Fruit fly (Drosophila melanogaster) whole organism, embryonic: Measurements from ENCODE around the gene CG32428.

Experiments used
- CG10209 ChIP-seq: fragments of 200-800 bp; sonication (Bioruptor generic); optimal IDR thresholded peaks from 3 replicates; lab custom pipeline; 2017; ENCODE audit warnings: missing biosample characterization, mild to moderate bottlenecking, missing genetic modification characterization, missing genetic modification reagents
- CG10959 ChIP-seq: fragments of 200-800 bp; sonication (Bioruptor generic); IDR thresholded peaks from 2 replicates; pipeline ENCODE4 v1.3.6; 2022; ENCODE audit warnings: missing biosample characterization, missing genetic modification characterization
- CG11085 ChIP-seq: fragments of 200-800 bp; sonication (Bioruptor generic); IDR thresholded peaks from 2 replicates; pipeline ENCODE4 v1.3.6; 2022; ENCODE audit warnings: missing biosample characterization, missing genetic modification characterization
- CG11560 ChIP-seq: fragments of 200-800 bp; sonication (Bioruptor generic); IDR thresholded peaks from 3 replicates; pipeline ENCODE4 v1.3.6; 2022; ENCODE audit warnings: missing biosample characterization, missing genetic modification characterization
- CG1529 ChIP-seq: fragments of 200-800 bp; sonication (Bioruptor generic); optimal IDR thresholded peaks from 3 replicates; lab custom pipeline; 2018; ENCODE audit warnings: missing biosample characterization, missing genetic modification characterization
- CG15696 ChIP-seq: fragments of 200-800 bp; sonication (Bioruptor generic); optimal IDR thresholded peaks from 2 replicates; lab custom pipeline; 2019; ENCODE audit warnings: missing biosample characterization, mild to moderate bottlenecking, missing genetic modification characterization, moderate library complexity
- CG17361 ChIP-seq: fragments of 200-800 bp; sonication (Bioruptor generic); IDR thresholded peaks from 3 replicates; pipeline ENCODE4 v1.3.6; 2022; ENCODE audit warnings: missing biosample characterization, missing genetic modification characterization
- CG32767 ChIP-seq: fragments of 200-800 bp; sonication (Bioruptor generic); IDR thresholded peaks from 2 replicates; pipeline ENCODE4 v1.3.6; 2022; ENCODE audit warnings: missing biosample characterization, missing genetic modification characterization
- CG4730 ChIP-seq: fragments of 200-800 bp; sonication (Bioruptor generic); IDR thresholded peaks from 2 replicates; pipeline ENCODE4 v1.3.6; 2022; ENCODE audit warnings: missing biosample characterization, missing genetic modification characterization
- CG6654 ChIP-seq: fragments of 200-800 bp; sonication (Bioruptor generic); optimal IDR thresholded peaks from 2 replicates; lab custom pipeline; 2017; ENCODE audit warnings: missing biosample characterization, mild to moderate bottlenecking, missing genetic modification characterization
- CG6683 ChIP-seq: fragments of 200-800 bp; sonication (Bioruptor generic); optimal IDR thresholded peaks from 2 replicates; lab custom pipeline; 2017; ENCODE audit warnings: missing biosample characterization, mild to moderate bottlenecking, missing genetic modification characterization, missing genetic modification reagents
- CG6854 ChIP-seq: fragments of 200-800 bp; sonication (Bioruptor generic); optimal IDR thresholded peaks from 3 replicates; lab custom pipeline; 2017; ENCODE audit warnings: missing biosample characterization, mild to moderate bottlenecking, missing genetic modification characterization
- CG8359 ChIP-seq: fragments of 200-800 bp; sonication (Bioruptor generic); optimal IDR thresholded peaks from 2 replicates; lab custom pipeline; 2017; ENCODE audit warnings: missing biosample characterization, mild to moderate bottlenecking, missing genetic modification characterization, borderline replicate concordance
- CG9727 ChIP-seq: fragments of 200-800 bp; sonication (Bioruptor generic); optimal IDR thresholded peaks from 3 replicates; lab custom pipeline; 2017; ENCODE audit warnings: missing biosample characterization, mild to moderate bottlenecking, missing genetic modification characterization
- CTCF ChIP-seq: fragments of 200-800 bp; sonication (Bioruptor generic); optimal IDR thresholded peaks from 2 replicates; lab custom pipeline; 2017; ENCODE audit warnings: missing biosample characterization, mild to moderate bottlenecking, missing genetic modification characterization, moderate library complexity
- CkIIα-i1 ChIP-seq: fragments of 200-800 bp; sonication (Bioruptor generic); IDR thresholded peaks from 2 replicates; pipeline ENCODE4 v1.3.6; 2022; ENCODE audit warnings: missing biosample characterization, missing genetic modification characterization
- CrebB ChIP-seq: fragments of 200-800 bp; sonication (Bioruptor generic); optimal IDR thresholded peaks from 3 replicates; lab custom pipeline; 2018; ENCODE audit warnings: missing biosample characterization, mild to moderate bottlenecking, missing genetic modification characterization
- Fer1 ChIP-seq: fragments of 200-800 bp; sonication (Bioruptor generic); optimal IDR thresholded peaks from 2 replicates; lab custom pipeline; 2017; ENCODE audit warnings: missing biosample characterization, mild to moderate bottlenecking, missing genetic modification characterization
- Hand ChIP-seq: fragments of 200-800 bp; sonication (Bioruptor generic); optimal IDR thresholded peaks from 2 replicates; lab custom pipeline; 2017; ENCODE audit warnings: mild to moderate bottlenecking, missing biosample characterization, missing genetic modification reagents, missing genetic modification characterization
- Hmx ChIP-seq: fragments of 200-800 bp; sonication (Bioruptor generic); optimal IDR thresholded peaks from 2 replicates; lab custom pipeline; 2016; ENCODE audit warnings: missing biosample characterization, missing genetic modification characterization
- Max ChIP-seq: fragments of 200-800 bp; sonication (Bioruptor generic); optimal IDR thresholded peaks from 2 replicates; lab custom pipeline; 2016; ENCODE audit warnings: missing biosample characterization, mild to moderate bottlenecking, missing genetic modification characterization
- Mrtf ChIP-seq: fragments of 200-800 bp; sonication (Bioruptor generic); IDR thresholded peaks from 3 replicates; pipeline ENCODE4 v1.3.6; 2022; ENCODE audit warnings: missing biosample characterization, missing genetic modification characterization
- Six4 ChIP-seq: fragments of 200-800 bp; sonication (Bioruptor generic); optimal IDR thresholded peaks from 2 replicates; lab custom pipeline; 2016; ENCODE audit warnings: missing biosample characterization, missing genetic modification characterization
- Spps ChIP-seq: fragments of 200-800 bp; sonication (Bioruptor generic); optimal IDR thresholded peaks from 2 replicates; lab custom pipeline; 2018; ENCODE audit warnings: missing biosample characterization, mild to moderate bottlenecking, missing genetic modification characterization
- Stat92E ChIP-seq, 3 experiments: fragments of >200 bp in 2 of 3; fragments of 200-800 bp in 1 of 3; sonication (Bioruptor generic) in 1 of 3; optimal IDR thresholded peaks; 2 replicates each; lab custom pipeline; 2017 to 2019; ENCODE audit warnings: missing biosample characterization in 3 of 3, missing genetic modification characterization in 3 of 3, mild to moderate bottlenecking in 1 of 3, moderate library complexity in 1 of 3
- Taf1 ChIP-seq: fragments of 200-800 bp; sonication (Bioruptor generic); IDR thresholded peaks from 2 replicates; pipeline ENCODE4 v1.3.6; 2022; ENCODE audit warnings: missing biosample characterization, missing genetic modification characterization
- bsh ChIP-seq, 2 experiments: fragments of 200-800 bp; sonication (Bioruptor generic); optimal IDR thresholded peaks; 2 replicates each; lab custom pipeline; 2017 to 2018; ENCODE audit warnings: mild to moderate bottlenecking in 2 of 2, missing biosample characterization in 2 of 2, missing genetic modification characterization in 2 of 2, moderate library complexity in 1 of 2
- corto ChIP-seq: fragments of 200-800 bp; sonication (Bioruptor generic); optimal IDR thresholded peaks from 2 replicates; lab custom pipeline; 2016; ENCODE audit warnings: missing biosample characterization, mild to moderate bottlenecking, missing genetic modification characterization, moderate library complexity
- fd102C ChIP-seq: fragments of 200-800 bp; sonication (Bioruptor generic); optimal IDR thresholded peaks from 2 replicates; lab custom pipeline; 2018; ENCODE audit warnings: missing biosample characterization, mild to moderate bottlenecking, missing genetic modification characterization, moderate library complexity
- fd96Cb ChIP-seq: fragments of 200-800 bp; sonication (Bioruptor generic); optimal IDR thresholded peaks from 2 replicates; lab custom pipeline; 2018; ENCODE audit warnings: missing biosample characterization, mild to moderate bottlenecking, missing genetic modification characterization, moderate library complexity
- ftz-f1 ChIP-seq: fragments of 200-800 bp; sonication (Bioruptor generic); optimal IDR thresholded peaks from 2 replicates; lab custom pipeline; 2016; ENCODE audit warnings: missing biosample characterization, missing genetic modification characterization
- grau ChIP-seq: fragments of 200-800 bp; optimal IDR thresholded peaks from 3 replicates; lab custom pipeline; 2019; ENCODE audit warnings: missing biosample characterization, mild to moderate bottlenecking, missing genetic modification characterization, moderate library complexity
- her ChIP-seq: fragments of 200-800 bp; sonication (Bioruptor generic); optimal IDR thresholded peaks from 2 replicates; lab custom pipeline; 2016; ENCODE audit warnings: missing biosample characterization, missing genetic modification characterization
- kay ChIP-seq: fragments of 200-800 bp; sonication (Bioruptor generic); optimal IDR thresholded peaks from 2 replicates; lab custom pipeline; 2016; ENCODE audit warnings: missing biosample characterization, missing genetic modification characterization
- ken ChIP-seq: fragments of 200-800 bp; sonication (Bioruptor generic); IDR thresholded peaks from 3 replicates; pipeline ENCODE4 v1.3.6; 2022; ENCODE audit warnings: missing biosample characterization, missing genetic modification characterization
- luna ChIP-seq: fragments of 200-800 bp; sonication (Bioruptor generic); optimal IDR thresholded peaks from 2 replicates; lab custom pipeline; 2016; ENCODE audit warnings: missing biosample characterization, missing genetic modification characterization
- mirr ChIP-seq: fragments of 200-800 bp; sonication (Bioruptor generic); optimal IDR thresholded peaks from 3 replicates; lab custom pipeline; 2018; ENCODE audit warnings: missing biosample characterization, mild to moderate bottlenecking, missing genetic modification characterization
- rib ChIP-seq: fragments of 200-800 bp; sonication (Bioruptor generic); IDR thresholded peaks from 2 replicates; pipeline ENCODE4 v1.3.6; 2022; ENCODE audit warnings: missing biosample characterization, missing genetic modification characterization
- ro ChIP-seq: fragments of 200-800 bp; sonication (Bioruptor generic); IDR thresholded peaks from 2 replicates; pipeline ENCODE4 v1.3.6; 2022; ENCODE audit warnings: missing biosample characterization, missing genetic modification characterization
- row ChIP-seq: fragments of 200-800 bp; sonication (Bioruptor generic); IDR thresholded peaks from 3 replicates; pipeline ENCODE4 v1.3.6; 2022; ENCODE audit warnings: missing biosample characterization, missing genetic modification characterization
- run ChIP-seq: fragments of 200-800 bp; sonication (Bioruptor generic); optimal IDR thresholded peaks from 3 replicates; lab custom pipeline; 2018; ENCODE audit warnings: missing biosample characterization, mild to moderate bottlenecking, missing genetic modification characterization
- schlank ChIP-seq: fragments of 200-800 bp; sonication (Bioruptor generic); optimal IDR thresholded peaks from 2 replicates; lab custom pipeline; 2018; ENCODE audit warnings: missing biosample characterization, mild to moderate bottlenecking, missing genetic modification characterization
- sr ChIP-seq: fragments of 200-800 bp; sonication (Bioruptor generic); IDR thresholded peaks from 3 replicates; pipeline ENCODE4 v1.3.6; 2022; ENCODE audit warnings: missing biosample characterization, missing genetic modification characterization
- sug ChIP-seq: fragments of 200-800 bp; optimal IDR thresholded peaks from 2 replicates; lab custom pipeline; 2019; ENCODE audit warnings: missing biosample characterization, mild to moderate bottlenecking, missing genetic modification characterization, moderate library complexity
- tio ChIP-seq: fragments of 200-800 bp; sonication (Bioruptor generic); optimal IDR thresholded peaks from 2 replicates; lab custom pipeline; 2017; ENCODE audit warnings: missing biosample characterization, missing genetic modification characterization, inconsistent platforms
- trem ChIP-seq: fragments of 200-800 bp; optimal IDR thresholded peaks from 3 replicates; lab custom pipeline; 2019; ENCODE audit warnings: missing biosample characterization, mild to moderate bottlenecking, missing genetic modification characterization, moderate library complexity
- unc-4 ChIP-seq: fragments of 200-800 bp; sonication (Bioruptor generic); IDR thresholded peaks from 2 replicates; pipeline ENCODE4 v1.3.6; 2022; ENCODE audit warnings: missing biosample characterization, missing genetic modification characterization; ENCODE audit not compliant: partially characterized antibody
- vfl ChIP-seq: fragments of 200-800 bp; sonication (Bioruptor generic); optimal IDR thresholded peaks from 2 replicates; lab custom pipeline; 2016; ENCODE audit warnings: missing biosample characterization, missing genetic modification characterization
- z ChIP-seq: fragments of 200-800 bp; sonication (Bioruptor generic); IDR thresholded peaks from 3 replicates; pipeline ENCODE4 v1.3.6; 2022; ENCODE audit warnings: missing biosample characterization, missing genetic modification characterization
- zf30C ChIP-seq: fragments of 200-800 bp; sonication (Bioruptor generic); optimal IDR thresholded peaks from 3 replicates; lab custom pipeline; 2018; ENCODE audit warnings: missing biosample characterization, mild to moderate bottlenecking, missing genetic modification characterization

Gene CG32428

dm6 chr3L:20516519-20517178, 43.1 kb upstream of the CG32428 start (continued):
- TF ChIP-seq Stat92E (GFP tag; optimal IDR thresholded peaks at IDR 0.05; lab: Kevin White, UChicago) (peak in 1 of 3 experiments; percentile 32), schlank (no peak), CkIIα-i1 (GFP tag; lab: Robert Waterston, UW) (no peak), CG8359 (GFP tag; lab: Kevin White, UChicago) (peak; percentile 38), tio (GFP tag; lab: Kevin White, UChicago) (peak; percentile 4), Spps (tag; lab: Kevin White, UChicago) (peak; percentile 17), grau (tag; lab: Kevin White, UChicago) (peak; percentile 97), CG10959 (GFP tag; lab: Robert Waterston, UW) (peak; percentile 10; the same call in 1 of the 2 replicates), CG15696 (peak; percentile 61), corto (GFP tag; lab: Kevin White, UChicago) (no peak), sug (peak; percentile 47), luna (no peak), fd102C (GFP tag; lab: Kevin White, UChicago) (no peak), Taf1 (0 out of 2 replicates have a peak, but pooled peaks have one; percentile 8), CG1529 (GFP tag; lab: Kevin White, UChicago) (no peak), Six4 (peak; percentile 42), ken (GFP tag; lab: Robert Waterston, UW) (0 out of 3 replicates have a peak, but pooled peaks have one; percentile 12), mirr (GFP tag; lab: Kevin White, UChicago) (peak; percentile 81), fd96Cb (tag; lab: Kevin White, UChicago) (peak; percentile 59), vfl (GFP tag; lab: Kevin White, UChicago) (no peak), ro (no peak), Max (GFP tag; lab: Kevin White, UChicago) (no peak), CG6654 (peak; percentile 99), z (GFP tag; lab: Robert Waterston, UW) (0 out of 3 replicates have a peak, but pooled peaks have one; percentile 11), CG4730 (GFP tag; lab: Robert Waterston, UW) (peak; percentile 51), CrebB (tag; lab: Kevin White, UChicago) (peak; percentile 36), CG6683 (GFP tag; lab: Kevin White, UChicago) (no peak), bsh (GFP tag; optimal IDR thresholded peaks at IDR 0.05; lab: Kevin White, UChicago) (peak in 1 of 2 experiments; percentile 69), kay (GFP tag; lab: Kevin White, UChicago) (no peak), zf30C (peak; percentile 45), sr (GFP tag; lab: Robert Waterston, UW) (no peak), unc-4 (GFP tag; lab: Robert Waterston, UW) (no peak), CG9727 (GFP tag; lab: Kevin White, UChicago) (no peak), CG11560 (tag; lab: Robert Waterston, UW) (no peak), ftz-f1 (no peak), rib (no peak), Mrtf (peak; percentile 7; the same call in 1 of the 3 replicates), row (GFP tag; lab: Robert Waterston, UW) (peak; percentile 83), run (tag; lab: Kevin White, UChicago) (peak; percentile 30), Fer1 (GFP tag; lab: Kevin White, UChicago) (peak; percentile 1), CG11085 (no peak), CTCF (GFP tag; lab: Kevin White, UChicago) (no peak), her (peak; percentile 92), CG6854 (GFP tag; lab: Kevin White, UChicago) (peak; percentile 52), CG17361 (GFP tag; lab: Robert Waterston, UW) (peak; percentile 77), Hand (peak; percentile 44), Hmx (GFP tag; lab: Kevin White, UChicago) (no peak), CG10209 (GFP tag; lab: Kevin White, UChicago) (no peak), CG32767 (GFP tag; lab: Robert Waterston, UW) (no peak), trem (tag; lab: Kevin White, UChicago) (peak; percentile 29)
